Fruit fly (Drosophila melanogaster): Measurements from ENCODE around the gene Grl36b.
A peak's percentile ranks its signal among the peaks of the same experiment; 100 is the strongest.

- TF ChIP-seq hkb (optimal IDR thresholded peaks at IDR 0.05) (no peak), hkb (GFP tag; IDR thresholded peaks at IDR 0.05) (peak; percentile 29; the same call in 1 of the 2 replicates), D19B (GFP tag; optimal IDR thresholded peaks at IDR 0.05) (peak; percentile 24), Xbp1 (GFP tag; optimal IDR thresholded peaks at IDR 0.05) (no peak)
Measured at dm6 chr2L:18136427-18136857, 10.9 kb upstream of the Grl36b start.
